Worm (Caenorhabditis elegans) whole organism, L1 larva: Measurements from ENCODE around the gene nhr-156.

ENCODE experiments used
- C04F5.9 ChIP-seq: sonication (generic microtip); optimal IDR thresholded peaks from 2 replicates; lab custom pipeline; 2016; ENCODE audit warnings: missing genetic modification characterization, missing compliant biosample characterization
- C16A3.4 ChIP-seq: fragments of 150-350 bp; optimal IDR thresholded peaks from 2 replicates; lab custom pipeline; 2014; ENCODE audit warnings: missing biosample characterization, missing genetic modification characterization
- C34B4.2 ChIP-seq: sonication (generic microtip); optimal IDR thresholded peaks from 2 replicates; lab custom pipeline; 2017; ENCODE audit warnings: mild to moderate bottlenecking, missing genetic modification characterization, missing compliant biosample characterization
- alr-1 ChIP-seq: fragments of 200-800 bp; sonication (Bioruptor generic); optimal IDR thresholded peaks from 2 replicates; lab custom pipeline; 2018; ENCODE audit warnings: borderline replicate concordance, mild to moderate bottlenecking, missing genetic modification characterization, missing compliant biosample characterization
- blmp-1 ChIP-seq: fragments of 150-350 bp; optimal IDR thresholded peaks from 2 replicates; lab custom pipeline; 2014; ENCODE audit warnings: missing biosample characterization, missing genetic modification characterization
- ceh-63 ChIP-seq: fragments of 200-800 bp; sonication (Bioruptor generic); optimal IDR thresholded peaks from 2 replicates; lab custom pipeline; 2018; ENCODE audit warnings: mild to moderate bottlenecking, missing genetic modification characterization, missing compliant biosample characterization
- dpl-1 ChIP-seq, 3 experiments: fragments of 150-350 bp in 2 of 3; sonication (generic microtip) in 1 of 3; optimal IDR thresholded peaks; 2 replicates each; lab custom pipeline; 2014 to 2017; ENCODE audit warnings: missing biosample characterization in 3 of 3, missing genetic modification characterization in 3 of 3, missing genetic modification reagents in 3 of 3
- dsc-1 ChIP-seq: sonication (generic microtip); optimal IDR thresholded peaks from 2 replicates; lab custom pipeline; 2016; ENCODE audit warnings: mild to moderate bottlenecking, missing genetic modification characterization, missing compliant biosample characterization
- efl-1 ChIP-seq, 4 experiments: fragments of 150-350 bp; optimal IDR thresholded peaks in 3 of 4; peaks in 1 of 4; 1 replicate in 1 of 4; 2 replicates in 3 of 4; lab custom pipeline; 2014; ENCODE audit warnings: missing biosample characterization in 2 of 4, missing genetic modification characterization in 2 of 4, missing genetic modification reagents in 2 of 4
- elt-3 ChIP-seq, 6 experiments: fragments of 150-350 bp in 1 of 6; sonication (generic microtip); optimal IDR thresholded peaks; 2 replicates each; lab custom pipeline; 2017 to 2018; ENCODE audit warnings: missing biosample characterization in 6 of 6, missing genetic modification characterization in 6 of 6, inconsistent platforms in 1 of 6
- fkh-8 ChIP-seq: sonication (generic microtip); optimal IDR thresholded peaks from 2 replicates; lab custom pipeline; 2016; ENCODE audit warnings: mild to moderate bottlenecking, missing genetic modification characterization, missing compliant biosample characterization
- grh-1 ChIP-seq: fragments of 200-800 bp; sonication (Bioruptor generic); IDR thresholded peaks from 2 replicates; pipeline ENCODE4 v1.3.6; 2022; ENCODE audit warnings: missing genetic modification reagents, missing genetic modification characterization, missing compliant biosample characterization
- hlh-4 ChIP-seq: sonication (generic microtip); optimal IDR thresholded peaks from 2 replicates; lab custom pipeline; 2016; ENCODE audit warnings: mild to moderate bottlenecking, missing genetic modification characterization, missing compliant biosample characterization
- lin-15B ChIP-seq: fragments of 150-350 bp; sonication (generic microtip); optimal IDR thresholded peaks from 3 replicates; lab custom pipeline; 2014; ENCODE audit warnings: missing biosample characterization, missing genetic modification characterization
- lin-35 ChIP-seq, 2 experiments: fragments of 150-350 bp; optimal IDR thresholded peaks; 2 replicates each; lab custom pipeline; 2014; ENCODE audit warnings: missing biosample characterization in 2 of 2, missing genetic modification characterization in 2 of 2, missing genetic modification reagents in 2 of 2
- lin-39 ChIP-seq: fragments of 150-350 bp; optimal IDR thresholded peaks from 2 replicates; lab custom pipeline; 2014; ENCODE audit warnings: missing biosample characterization, missing genetic modification reagents, missing genetic modification characterization
- mef-2 ChIP-seq: fragments of 150-350 bp; optimal IDR thresholded peaks from 2 replicates; lab custom pipeline; 2014; ENCODE audit warnings: missing biosample characterization, missing genetic modification characterization
- mep-1 ChIP-seq: fragments of 150-350 bp; optimal IDR thresholded peaks from 2 replicates; lab custom pipeline; 2014; ENCODE audit warnings: missing biosample characterization, missing genetic modification characterization
- nhr-19 ChIP-seq: fragments of 200-800 bp; sonication (Bioruptor generic); conservative IDR thresholded peaks from 2 replicates; pipeline ENCODE4 v1.3.6; 2022; ENCODE audit warnings: missing genetic modification characterization, missing compliant biosample characterization
- nhr-237 ChIP-seq: fragments of 150-350 bp; optimal IDR thresholded peaks from 2 replicates; lab custom pipeline; 2014; ENCODE audit warnings: missing biosample characterization, missing genetic modification characterization
- nhr-47 ChIP-seq: sonication (generic microtip); optimal IDR thresholded peaks from 2 replicates; lab custom pipeline; 2016; ENCODE audit warnings: mild to moderate bottlenecking, missing genetic modification characterization, moderate library complexity, missing compliant biosample characterization
- nhr-71 ChIP-seq: sonication (generic microtip); optimal IDR thresholded peaks from 2 replicates; lab custom pipeline; 2016; ENCODE audit warnings: mild to moderate bottlenecking, missing genetic modification characterization, moderate library complexity, missing compliant biosample characterization
- nhr-85 ChIP-seq: sonication (generic microtip); peaks from one replicate; lab custom pipeline; 2016; ENCODE audit warnings: missing genetic modification characterization, inconsistent platforms, missing compliant biosample characterization
- nhr-90 ChIP-seq: sonication (generic microtip); optimal IDR thresholded peaks from 2 replicates; lab custom pipeline; 2016; ENCODE audit warnings: mild to moderate bottlenecking, missing genetic modification characterization, missing compliant biosample characterization; ENCODE audit not compliant: poor library complexity
- pax-3 ChIP-seq: fragments of 200-800 bp; sonication (Bioruptor generic); optimal IDR thresholded peaks from 2 replicates; lab custom pipeline; 2018; ENCODE audit warnings: mild to moderate bottlenecking, missing genetic modification characterization, moderate library complexity, missing compliant biosample characterization
- rnt-1 ChIP-seq: sonication (generic microtip); optimal IDR thresholded peaks from 2 replicates; lab custom pipeline; 2016; ENCODE audit warnings: mild to moderate bottlenecking, missing genetic modification characterization, moderate library complexity, missing compliant biosample characterization
- snpc-4 ChIP-seq: fragments of 150-350 bp; optimal IDR thresholded peaks from 2 replicates; lab custom pipeline; 2014; ENCODE audit warnings: missing biosample characterization, missing genetic modification characterization
- swsn-7 ChIP-seq: sonication (generic microtip); optimal IDR thresholded peaks from 2 replicates; lab custom pipeline; 2016; ENCODE audit warnings: missing genetic modification characterization, missing compliant biosample characterization
- tbx-2 ChIP-seq: sonication (generic microtip); optimal IDR thresholded peaks from 2 replicates; lab custom pipeline; 2016; ENCODE audit warnings: missing genetic modification characterization, missing compliant biosample characterization
- tlp-1 ChIP-seq: fragments of 150-350 bp; optimal IDR thresholded peaks from 2 replicates; lab custom pipeline; 2014; ENCODE audit warnings: missing biosample characterization, missing genetic modification characterization
- unc-130 ChIP-seq: fragments of 150-350 bp; optimal IDR thresholded peaks from 2 replicates; lab custom pipeline; 2017; ENCODE audit warnings: missing biosample characterization, missing genetic modification characterization, inconsistent platforms
- unc-86 ChIP-seq: sonication (generic microtip); optimal IDR thresholded peaks from 2 replicates; lab custom pipeline; 2016; ENCODE audit warnings: missing genetic modification characterization, missing compliant biosample characterization
- vab-15 ChIP-seq: sonication (generic microtip); optimal IDR thresholded peaks from 2 replicates; lab custom pipeline; 2017; ENCODE audit warnings: missing genotype, mild to moderate bottlenecking, missing genetic modification characterization, missing compliant biosample characterization
- ztf-4 ChIP-seq: fragments of 150-350 bp; optimal IDR thresholded peaks from 2 replicates; lab custom pipeline; 2014; ENCODE audit warnings: missing biosample characterization, missing genetic modification characterization

The nhr-156 gene

ce11 chrV:3905841-3906240 lies at the start of gene nhr-156:
TSS of gene nhr-156 (plus strand) at chrV:3906106.
- TF ChIP-seq lin-39 (tag; lab: Kevin White, UChicago) (no peak), nhr-237 (no peak), C16A3.4 (tag; lab: Kevin White, UChicago) (no peak), dsc-1 (tag; lab: Kevin White, UChicago) (no peak), blmp-1 (tag; lab: Kevin White, UChicago) (peak; percentile 78), unc-86 (tag; lab: Kevin White, UChicago) (no peak), tlp-1 (tag; lab: Kevin White, UChicago) (no peak), tbx-2 (tag; lab: Kevin White, UChicago) (no peak), nhr-90 (tag; lab: Kevin White, UChicago) (no peak), ztf-4 (tag; lab: Kevin White, UChicago) (no peak), rnt-1 (peak; percentile 11), lin-35 (GFP tag; optimal IDR thresholded peaks at IDR 0.05; lab: Kevin White, UChicago) (peak in 1 of 2 experiments; percentile 13), nhr-85 (tag; lab: Kevin White, UChicago) (peak; percentile 64), lin-15B (tag; lab: Kevin White, UChicago) (no peak), efl-1 (optimal IDR thresholded peaks at IDR 0.05; lab: Kevin White, UChicago) (peak in 1 of 2 experiments; percentile 22), efl-1 (GFP tag; optimal IDR thresholded peaks at IDR 0.05 in 1 of 2; lab: Kevin White, UChicago) (peak in 1 of 2 experiments; percentile 8), snpc-4 (tag; lab: Kevin White, UChicago) (no peak), nhr-47 (no peak), dpl-1 (GFP tag; optimal IDR thresholded peaks at IDR 0.05; lab: Kevin White, UChicago) (peak in 1 of 3 experiments; percentile 9), vab-15 (tag; lab: Kevin White, UChicago) (no peak), mep-1 (tag; lab: Kevin White, UChicago) (no peak), nhr-19 (GFP tag; lab: Robert Waterston, UW) (no peak)

DNA sequence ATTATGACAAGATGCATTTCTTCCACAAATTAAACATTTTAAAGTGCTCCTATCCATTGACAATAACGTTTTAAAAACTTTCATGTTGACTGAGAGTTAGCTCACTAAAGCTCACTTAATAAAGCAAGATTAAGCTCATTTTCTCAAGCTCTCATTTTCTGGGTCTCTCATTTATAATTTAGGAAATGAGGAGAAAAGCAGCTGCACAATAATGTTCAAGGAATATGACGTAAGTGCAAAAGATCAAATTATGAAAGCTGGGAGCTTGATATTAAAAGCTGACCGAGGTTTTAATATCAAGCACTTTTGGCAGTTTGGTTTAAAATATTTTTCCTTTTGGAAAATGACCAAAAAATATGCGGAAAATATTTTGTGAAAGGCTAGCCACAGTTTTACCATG lies 48.1 kb upstream of the nhr-156 start, which contains the start of gene nhr-188:
Gene nhr-188 (minus strand): TSS at position 84 of the 400 bp plus-strand sequence.
- no peak for TF ChIP-seq pax-3 (tag; lab: Kevin White, UChicago)
- no peak for TF ChIP-seq alr-1 (tag; lab: Kevin White, UChicago)
- no peak for TF ChIP-seq swsn-7 (tag; lab: Kevin White, UChicago)
- TF ChIP-seq nhr-47: peak; percentile 43
- TF ChIP-seq fkh-8 (tag; lab: Kevin White, UChicago): peak; percentile 72
- peak; percentile 86 for TF ChIP-seq dsc-1 (tag; lab: Kevin White, UChicago)
- peak; percentile 45 for TF ChIP-seq nhr-71 (tag; lab: Kevin White, UChicago)

DNA sequence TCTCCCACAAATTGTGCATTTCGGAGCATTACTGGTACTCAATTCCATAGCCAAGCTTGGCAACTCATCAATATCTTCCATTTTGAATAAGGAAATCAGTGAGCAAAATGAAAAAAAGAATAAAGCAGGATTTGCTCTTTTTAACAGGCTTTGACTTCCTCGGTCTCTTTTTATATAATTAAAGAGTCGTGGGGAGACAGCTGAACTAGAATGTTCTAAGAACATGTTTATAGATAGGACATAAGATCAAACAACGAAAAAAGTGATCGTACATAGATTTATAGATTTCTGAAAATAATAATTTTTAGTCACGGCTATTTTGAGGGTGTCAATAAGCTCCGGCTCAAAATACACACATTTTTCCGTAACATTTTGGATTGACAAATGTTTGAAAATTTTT lies 45.8 kb upstream of the nhr-156 start, which contains the start of gene nhr-189:
Gene nhr-189 (minus strand): TSS at position 121 of the 400 bp plus-strand sequence.
- TF ChIP-seq elt-3 (tag; optimal IDR thresholded peaks at IDR 0.05; lab: Kevin White, UChicago) (no peak), dsc-1 (tag; lab: Kevin White, UChicago) (peak; percentile 62), nhr-47 (peak; percentile 12), fkh-8 (tag; lab: Kevin White, UChicago) (peak; percentile 69), pax-3 (tag; lab: Kevin White, UChicago) (no peak), hlh-4 (tag; lab: Kevin White, UChicago) (peak; percentile 18), nhr-71 (tag; lab: Kevin White, UChicago) (peak; percentile 32)

- TF ChIP-seq C04F5.9 (tag; lab: Kevin White, UChicago): no peak
- no peak for TF ChIP-seq ceh-63 (GFP tag; lab: Kevin White, UChicago)
- no peak for TF ChIP-seq C34B4.2 (tag; lab: Kevin White, UChicago)
- no peak for TF ChIP-seq C16A3.4 (tag; lab: Kevin White, UChicago)
- no peak for TF ChIP-seq grh-1
- no peak for TF ChIP-seq mef-2 (tag; lab: Kevin White, UChicago)
- TF ChIP-seq unc-130 (tag; lab: Kevin White, UChicago): no peak
Measured at ce11 chrV:3862851-3863250, 43.1 kb upstream of the nhr-156 start, which contains the start of gene nhr-187. TSS of gene nhr-187 (minus strand) at chrV:3862951.
